Worm (Caenorhabditis elegans) whole organism, young adult: Measurements from ENCODE around the gene suex-1.

Experiments
- B0035.1 ChIP-seq: sonication (generic microtip); optimal IDR thresholded peaks from 2 replicates; lab custom pipeline; 2016; ENCODE audit warnings: missing genetic modification characterization, mild to moderate bottlenecking, missing compliant biosample characterization, missing genotype, missing genetic modification reagents
- C06A6.2 ChIP-seq: fragments of 200-800 bp; sonication (Bioruptor generic); conservative IDR thresholded peaks from 2 replicates; pipeline ENCODE4 v1.3.6; 2022; ENCODE audit warnings: missing genetic modification characterization, missing compliant biosample characterization
- F22D6.2 ChIP-seq: sonication (generic microtip); optimal IDR thresholded peaks from 2 replicates; lab custom pipeline; 2016; ENCODE audit warnings: mild to moderate bottlenecking, missing genetic modification characterization, missing compliant biosample characterization
- F33H1.4 ChIP-seq: fragments of 200-800 bp; sonication (Bioruptor generic); IDR thresholded peaks from 2 replicates; pipeline ENCODE4 v1.3.6; 2022; ENCODE audit warnings: missing genetic modification reagents, missing genetic modification characterization, missing compliant biosample characterization
- F39B2.1 ChIP-seq: fragments of 200-800 bp; sonication (Bioruptor generic); IDR thresholded peaks from 2 replicates; pipeline ENCODE4 v1.3.6; 2022; ENCODE audit warnings: missing genetic modification reagents, missing genetic modification characterization, missing compliant biosample characterization
- F55B11.4 ChIP-seq: sonication (generic microtip); optimal IDR thresholded peaks from 2 replicates; lab custom pipeline; 2016; ENCODE audit warnings: missing compliant biosample characterization, missing genetic modification characterization, borderline replicate concordance; ENCODE audit not compliant: insufficient read depth
- F57A8.1 ChIP-seq: fragments of 200-800 bp; sonication (Bioruptor generic); optimal IDR thresholded peaks from 2 replicates; lab custom pipeline; 2018; ENCODE audit warnings: mild to moderate bottlenecking, missing genetic modification characterization, moderate library complexity, missing compliant biosample characterization
- Y53F4B.3 ChIP-seq: fragments of 200-800 bp; sonication (Bioruptor generic); IDR thresholded peaks from 2 replicates; pipeline ENCODE4 v1.3.6; 2022; ENCODE audit warnings: missing genetic modification reagents, missing genetic modification characterization, missing compliant biosample characterization
- Y67H2A.10 ChIP-seq: fragments of 200-800 bp; sonication (Bioruptor generic); conservative IDR thresholded peaks from 2 replicates; pipeline ENCODE4 v1.3.6; 2022; ENCODE audit warnings: missing genetic modification reagents, missing genetic modification characterization, missing compliant biosample characterization
- ZK185.1 ChIP-seq: sonication (generic microtip); optimal IDR thresholded peaks from 2 replicates; lab custom pipeline; 2016; ENCODE audit warnings: mild to moderate bottlenecking, missing genetic modification characterization, missing compliant biosample characterization; ENCODE audit not compliant: poor library complexity, severe bottlenecking
- ama-1 ChIP-seq, 3 experiments: fragments of 150-350 bp in 1 of 3; sonication (generic microtip) in 2 of 3; optimal IDR thresholded peaks; 2 replicates each; lab custom pipeline; 2014 to 2018; ENCODE audit warnings: missing biosample characterization in 2 of 3, missing genetic modification characterization in 2 of 3, missing genetic modification reagents in 2 of 3
- aptf-2 ChIP-seq: fragments of 200-800 bp; sonication (Bioruptor generic); conservative IDR thresholded peaks from 2 replicates; pipeline ENCODE4 v1.3.6; 2022; ENCODE audit warnings: missing genetic modification reagents, missing genetic modification characterization, missing compliant biosample characterization
- aptf-3 ChIP-seq: fragments of 200-800 bp; sonication (Bioruptor generic); IDR thresholded peaks from 2 replicates; pipeline ENCODE4 v1.3.6; 2022; ENCODE audit warnings: missing genetic modification characterization, missing compliant biosample characterization
- attf-3 ChIP-seq: fragments of 200-800 bp; sonication (Bioruptor generic); conservative IDR thresholded peaks from 2 replicates; pipeline ENCODE4 v1.3.6; 2022; ENCODE audit warnings: missing genetic modification reagents, missing genetic modification characterization, missing compliant biosample characterization
- attf-5 ChIP-seq: fragments of 200-800 bp; sonication (Bioruptor generic); optimal IDR thresholded peaks from 2 replicates; lab custom pipeline; 2018; ENCODE audit warnings: mild to moderate bottlenecking, missing genetic modification characterization, missing compliant biosample characterization
- attf-6 ChIP-seq: fragments of 200-800 bp; sonication (Bioruptor generic); IDR thresholded peaks from 2 replicates; pipeline ENCODE4 v1.3.6; 2022; ENCODE audit warnings: missing genetic modification reagents, missing genetic modification characterization, missing compliant biosample characterization
- bed-1 ChIP-seq: fragments of 200-800 bp; sonication (Bioruptor generic); IDR thresholded peaks from 2 replicates; pipeline ENCODE4 v1.3.6; 2022; ENCODE audit warnings: missing genetic modification reagents, missing genetic modification characterization, missing compliant biosample characterization
- cebp-2 ChIP-seq: fragments of 200-800 bp; sonication (Bioruptor generic); IDR thresholded peaks from 2 replicates; pipeline ENCODE4 v1.3.6; 2022; ENCODE audit warnings: missing genetic modification characterization, missing compliant biosample characterization
- ceh-27 ChIP-seq: fragments of 200-800 bp; sonication (Bioruptor generic); optimal IDR thresholded peaks from 2 replicates; lab custom pipeline; 2018; ENCODE audit warnings: mild to moderate bottlenecking, missing genetic modification characterization, moderate library complexity, missing compliant biosample characterization
- ceh-79 ChIP-seq: sonication (generic microtip); optimal IDR thresholded peaks from 2 replicates; lab custom pipeline; 2017; ENCODE audit warnings: mild to moderate bottlenecking, missing genetic modification characterization, missing compliant biosample characterization
- die-1 ChIP-seq: sonication (generic microtip); optimal IDR thresholded peaks from 2 replicates; lab custom pipeline; 2016; ENCODE audit warnings: missing genotype, mild to moderate bottlenecking, missing genetic modification characterization, missing compliant biosample characterization
- dpff-1 ChIP-seq: sonication (generic microtip); optimal IDR thresholded peaks from 2 replicates; lab custom pipeline; 2017; ENCODE audit warnings: mild to moderate bottlenecking, missing genetic modification characterization, missing compliant biosample characterization
- egl-18 ChIP-seq: fragments of 200-800 bp; sonication (Bioruptor generic); IDR thresholded peaks from 2 replicates; pipeline ENCODE4 v1.3.6; 2022; ENCODE audit warnings: missing genetic modification reagents, missing genetic modification characterization, missing compliant biosample characterization
- egl-44 ChIP-seq: fragments of 200-800 bp; sonication (Bioruptor generic); IDR thresholded peaks from 2 replicates; pipeline ENCODE4 v1.3.6; 2022; ENCODE audit warnings: missing genetic modification reagents, missing genetic modification characterization, missing compliant biosample characterization
- hlh-12 ChIP-seq: sonication (generic microtip); optimal IDR thresholded peaks from 2 replicates; lab custom pipeline; 2016; ENCODE audit warnings: missing genetic modification characterization, missing compliant biosample characterization
- lin-54 ChIP-seq: fragments of 200-800 bp; sonication (Bioruptor generic); optimal IDR thresholded peaks from 2 replicates; lab custom pipeline; 2018; ENCODE audit warnings: mild to moderate bottlenecking, missing genetic modification characterization, missing compliant biosample characterization
- madf-6 ChIP-seq: fragments of 200-800 bp; sonication (Bioruptor generic); IDR thresholded peaks from 2 replicates; pipeline ENCODE4 v1.3.6; 2022; ENCODE audit warnings: missing genetic modification reagents, missing genetic modification characterization, missing compliant biosample characterization
- madf-8 ChIP-seq: fragments of 200-800 bp; sonication (Bioruptor generic); conservative IDR thresholded peaks from 2 replicates; pipeline ENCODE4 v1.3.6; 2022; ENCODE audit warnings: missing genetic modification reagents, missing genetic modification characterization, missing compliant biosample characterization
- mxl-1 ChIP-seq: sonication (generic microtip); optimal IDR thresholded peaks from 2 replicates; lab custom pipeline; 2016; ENCODE audit warnings: missing genetic modification characterization, missing compliant biosample characterization
- nfya-1 ChIP-seq: sonication (generic microtip); optimal IDR thresholded peaks from 2 replicates; lab custom pipeline; 2017; ENCODE audit warnings: antibody characterized with exemption, missing compliant biosample characterization, missing genetic modification characterization, borderline replicate concordance; ENCODE audit not compliant: insufficient read depth
- nfya-2 ChIP-seq: fragments of 200-800 bp; sonication (Bioruptor generic); IDR thresholded peaks from 2 replicates; pipeline ENCODE4 v1.3.6; 2022; ENCODE audit warnings: missing genetic modification reagents, missing genetic modification characterization, missing compliant biosample characterization
- nfyb-1 ChIP-seq: fragments of 200-800 bp; sonication (Bioruptor generic); IDR thresholded peaks from 2 replicates; pipeline ENCODE4 v1.3.6; 2022; ENCODE audit warnings: missing genetic modification reagents, missing genetic modification characterization, missing compliant biosample characterization
- nhr-120 ChIP-seq: fragments of 200-800 bp; sonication (Bioruptor generic); IDR thresholded peaks from 2 replicates; pipeline ENCODE4 v1.3.6; 2022; ENCODE audit warnings: missing genetic modification characterization, missing compliant biosample characterization
- nhr-80 ChIP-seq: sonication (generic microtip); optimal IDR thresholded peaks from 2 replicates; lab custom pipeline; 2016; ENCODE audit warnings: missing genetic modification characterization, missing compliant biosample characterization
- nhr-90 ChIP-seq: sonication (generic microtip); optimal IDR thresholded peaks from 2 replicates; lab custom pipeline; 2016; ENCODE audit warnings: missing genotype, mild to moderate bottlenecking, missing genetic modification characterization, missing compliant biosample characterization
- rec-8 ChIP-seq, 2 experiments: sonication (generic microtip); optimal IDR thresholded peaks; 2 replicates each; lab custom pipeline; 2016; ENCODE audit warnings: mild to moderate bottlenecking in 2 of 2, missing genetic modification characterization in 2 of 2, missing genetic modification reagents in 2 of 2, missing genotype in 2 of 2, missing biosample characterization in 1 of 2, missing compliant biosample characterization in 1 of 2, moderate library complexity in 1 of 2
- repo-1 ChIP-seq: sonication (generic microtip); optimal IDR thresholded peaks from 2 replicates; lab custom pipeline; 2017; ENCODE audit warnings: mild to moderate bottlenecking, missing genetic modification characterization, missing compliant biosample characterization
- snpc-1.3 ChIP-seq: sonication (generic microtip); optimal IDR thresholded peaks from 2 replicates; lab custom pipeline; 2017; ENCODE audit warnings: missing genetic modification characterization, mild to moderate bottlenecking, missing compliant biosample characterization, antibody characterized with exemption, moderate library complexity, missing genotype, missing genetic modification reagents; ENCODE audit not compliant: insufficient read depth
- snpc-3.4 ChIP-seq: sonication (generic microtip); optimal IDR thresholded peaks from 2 replicates; lab custom pipeline; 2017; ENCODE audit warnings: missing genetic modification characterization, mild to moderate bottlenecking, missing compliant biosample characterization, antibody characterized with exemption, moderate library complexity, missing genotype, missing genetic modification reagents
- sptf-2 ChIP-seq: fragments of 200-800 bp; sonication (Bioruptor generic); optimal IDR thresholded peaks from 2 replicates; lab custom pipeline; 2018; ENCODE audit warnings: mild to moderate bottlenecking, missing genetic modification characterization, missing compliant biosample characterization
- tbx-9 ChIP-seq: sonication (generic microtip); optimal IDR thresholded peaks from 2 replicates; lab custom pipeline; 2016; ENCODE audit warnings: borderline replicate concordance, missing genetic modification characterization, inconsistent platforms, missing compliant biosample characterization
- tlf-1 ChIP-seq: fragments of 200-800 bp; sonication (Bioruptor generic); optimal IDR thresholded peaks from 2 replicates; lab custom pipeline; 2018; ENCODE audit warnings: mild to moderate bottlenecking, missing genetic modification characterization, missing compliant biosample characterization
- xnd-1 ChIP-seq: sonication (generic microtip); optimal IDR thresholded peaks from 2 replicates; lab custom pipeline; 2016; ENCODE audit warnings: missing genotype, missing genetic modification reagents, missing genetic modification characterization, missing compliant biosample characterization
- ztf-18 ChIP-seq: sonication (generic microtip); optimal IDR thresholded peaks from 2 replicates; lab custom pipeline; 2016; ENCODE audit warnings: missing genotype, mild to moderate bottlenecking, missing genetic modification characterization, missing compliant biosample characterization
- ztf-22 ChIP-seq: fragments of 200-800 bp; sonication (Bioruptor generic); optimal IDR thresholded peaks from 2 replicates; lab custom pipeline; 2018; ENCODE audit warnings: mild to moderate bottlenecking, missing genetic modification characterization, moderate library complexity, missing compliant biosample characterization
- ztf-26 ChIP-seq: sonication (generic microtip); optimal IDR thresholded peaks from 2 replicates; lab custom pipeline; 2017; ENCODE audit warnings: missing genetic modification characterization, missing compliant biosample characterization
- ztf-28 ChIP-seq: fragments of 200-800 bp; sonication (Bioruptor generic); IDR thresholded peaks from 2 replicates; pipeline ENCODE4 v1.3.6; 2022; ENCODE audit warnings: missing genetic modification reagents, missing genetic modification characterization, missing compliant biosample characterization
- ztf-3 ChIP-seq: fragments of 200-800 bp; sonication (Bioruptor generic); optimal IDR thresholded peaks from 2 replicates; lab custom pipeline; 2018; ENCODE audit warnings: mild to moderate bottlenecking, missing genetic modification characterization, missing compliant biosample characterization

The suex-1 gene

DNA sequence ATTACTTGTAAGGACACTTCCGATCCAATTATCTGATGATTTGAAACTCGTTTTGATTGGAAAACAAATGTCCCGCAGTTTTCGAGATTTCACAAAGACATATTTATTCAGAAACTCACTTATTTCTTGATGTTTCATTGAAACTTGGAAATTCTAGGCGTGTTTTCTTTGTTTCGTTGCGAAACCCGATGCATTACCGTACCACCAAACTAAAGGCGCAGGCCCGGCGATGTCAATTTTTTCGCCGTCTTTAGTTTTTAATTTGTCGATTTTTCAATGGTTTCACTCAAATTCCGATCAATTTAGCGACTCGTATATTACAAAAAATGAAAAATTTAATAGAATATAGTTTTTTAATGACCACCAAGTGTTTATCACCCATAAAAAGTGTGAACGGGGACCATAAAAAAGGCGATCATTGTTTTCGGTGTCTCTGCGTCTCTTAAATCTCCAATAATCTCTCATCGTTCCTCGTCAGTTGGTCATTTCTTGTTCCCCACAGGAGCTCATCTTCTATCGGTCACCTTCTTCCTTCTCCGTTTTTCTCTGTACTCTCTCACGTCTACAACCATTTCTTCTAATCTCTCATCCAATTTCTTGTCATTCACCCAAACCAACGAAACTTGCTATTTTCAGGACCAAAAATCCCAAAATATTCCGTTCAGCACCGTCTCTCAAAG, 32.2 kb downstream of the suex-1 start, which contains the start of gene clr-1 (continued):
- TF ChIP-seq F57A8.1 (GFP tag; lab: Kevin White, UChicago), result no peak
- TF ChIP-seq F55B11.4 (tag; lab: Kevin White, UChicago), result no peak
- no peak for TF ChIP-seq nhr-120 (GFP tag; lab: Robert Waterston, UW)
- TF ChIP-seq aptf-2 (GFP tag; lab: Robert Waterston, UW), result no peak
- no peak for TF ChIP-seq Y53F4B.3 (GFP tag; lab: Robert Waterston, UW)
- no peak for TF ChIP-seq cebp-2 (GFP tag; lab: Robert Waterston, UW)
- no peak for TF ChIP-seq tbx-9
- no peak for TF ChIP-seq nhr-80 (tag; lab: Kevin White, UChicago)
- no peak for TF ChIP-seq attf-5
- TF ChIP-seq tlf-1 (GFP tag; lab: Kevin White, UChicago), result no peak
- TF ChIP-seq nhr-90 (tag; lab: Kevin White, UChicago), result no peak
- TF ChIP-seq ztf-3, result no peak
- TF ChIP-seq ama-1 (optimal IDR thresholded peaks at IDR 0.05; lab: Kevin White, UChicago), result no peak
- TF ChIP-seq ama-1 (GFP tag; optimal IDR thresholded peaks at IDR 0.05; lab: Kevin White, UChicago), result no peak
- TF ChIP-seq hlh-12 (tag; lab: Kevin White, UChicago), result no peak
- TF ChIP-seq dpff-1 (tag; lab: Kevin White, UChicago), result no peak
- peak; percentile 89 for TF ChIP-seq F33H1.4
- no peak for TF ChIP-seq repo-1
- no peak for TF ChIP-seq F39B2.1 (GFP tag; lab: Robert Waterston, UW)
- peak; percentile 94 for TF ChIP-seq madf-6
- no peak for TF ChIP-seq rec-8 (tag; optimal IDR thresholded peaks at IDR 0.05; lab: Kevin White, UChicago)
- no peak for TF ChIP-seq ztf-22 (GFP tag; lab: Kevin White, UChicago)
- peak; percentile 24 for TF ChIP-seq snpc-1.3 (tag; lab: Kevin White, UChicago)
- no peak for TF ChIP-seq ceh-27 (GFP tag; lab: Kevin White, UChicago)
- no peak for TF ChIP-seq ceh-79 (tag; lab: Kevin White, UChicago)
- TF ChIP-seq egl-44, result no peak
- no peak for TF ChIP-seq bed-1 (GFP tag; lab: Robert Waterston, UW)
- TF ChIP-seq nfya-1 (tag; lab: Kevin White, UChicago), result no peak
- no peak for TF ChIP-seq ztf-18 (tag; lab: Kevin White, UChicago)
- no peak for TF ChIP-seq ZK185.1 (tag; lab: Kevin White, UChicago)
- no peak for TF ChIP-seq sptf-2 (GFP tag; lab: Kevin White, UChicago)
- TF ChIP-seq lin-54 (GFP tag; lab: Kevin White, UChicago), result peak; percentile 9
- TF ChIP-seq nfya-2 (GFP tag; lab: Robert Waterston, UW), result no peak
- TF ChIP-seq madf-8 (GFP tag; lab: Robert Waterston, UW), result peak; percentile 92
- TF ChIP-seq attf-6 (GFP tag; lab: Robert Waterston, UW), result no peak
- no peak for TF ChIP-seq snpc-3.4
- TF ChIP-seq mxl-1, result no peak
- no peak for TF ChIP-seq C06A6.2 (GFP tag; lab: Robert Waterston, UW)
- peak; percentile 89 for TF ChIP-seq xnd-1 (tag; lab: Kevin White, UChicago)
- no peak for TF ChIP-seq F22D6.2 (tag; lab: Kevin White, UChicago)
- no peak for TF ChIP-seq ztf-26
- TF ChIP-seq aptf-3 (GFP tag; lab: Robert Waterston, UW), result no peak
- TF ChIP-seq attf-3 (GFP tag; lab: Robert Waterston, UW), result no peak
- no peak for TF ChIP-seq nfyb-1
- no peak for TF ChIP-seq Y67H2A.10 (GFP tag; lab: Robert Waterston, UW)
- no peak for TF ChIP-seq egl-18
- no peak for TF ChIP-seq ztf-28 (GFP tag; lab: Robert Waterston, UW)
- TF ChIP-seq B0035.1 (tag; lab: Kevin White, UChicago), result no peak
- TF ChIP-seq die-1, result no peak
